Fruit fly (Drosophila melanogaster): ENCODE measurements around the gene CG13722.

The CG13722 gene

DNA sequence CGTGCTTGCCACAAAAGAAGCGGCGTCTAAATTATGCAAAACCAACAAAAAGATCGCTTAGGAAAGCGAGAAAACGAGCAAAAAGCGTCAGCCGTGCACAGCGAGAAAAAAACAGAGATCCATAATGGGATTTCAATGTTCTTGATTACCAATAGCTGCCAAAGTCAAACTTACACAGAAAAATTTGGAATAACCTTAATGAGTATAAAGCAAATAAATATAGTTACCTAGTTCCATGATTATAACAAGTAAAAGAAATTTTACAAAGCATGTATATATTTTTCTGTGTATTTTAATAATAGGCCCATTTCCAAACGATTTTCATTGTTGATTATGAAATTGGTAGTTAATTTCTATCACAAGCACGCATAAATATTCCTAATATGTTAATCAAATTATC, 43.2 kb upstream of the CG13722 start (continued):
- TF ChIP-seq CG6689 (GFP tag; IDR thresholded peaks at IDR 0.05) (peak; percentile 38; the same call in 1 of the 2 replicates), zen (tag; optimal IDR thresholded peaks at IDR 0.05) (no peak), Myb (GFP tag; optimal IDR thresholded peaks at IDR 0.05) (no peak), CG16779 (GFP tag; IDR thresholded peaks at IDR 0.05) (no peak), CG2199 (GFP tag; IDR thresholded peaks at IDR 0.05) (no peak), CG43689 (GFP tag; IDR thresholded peaks at IDR 0.05) (no peak), Bgb (GFP tag; IDR thresholded peaks at IDR 0.05; ENCODE audit: partially characterized antibody) (no peak), CG3847 (GFP tag; IDR thresholded peaks at IDR 0.05) (no peak), Ptx1 (GFP tag; IDR thresholded peaks at IDR 0.05) (peak; percentile 61), luna (GFP tag; optimal IDR thresholded peaks at IDR 0.05) (no peak), ato (GFP tag; IDR thresholded peaks at IDR 0.05; ENCODE audit: partially characterized antibody) (no peak), yki (optimal IDR thresholded peaks at IDR 0.05) (no peak), HmgZ (tag; optimal IDR thresholded peaks at IDR 0.05) (no peak), cwo (GFP tag; optimal IDR thresholded peaks at IDR 0.05) (no peak), Nf-YB (GFP tag; optimal IDR thresholded peaks at IDR 0.05) (no peak), tin (GFP tag; optimal IDR thresholded peaks at IDR 0.05) (peak; percentile 20), fd102C (GFP tag; optimal IDR thresholded peaks at IDR 0.05) (no peak), Dbx (GFP tag; IDR thresholded peaks at IDR 0.05) (no peak), CG6272 (GFP tag; IDR thresholded peaks at IDR 0.05) (no peak), bab2 (GFP tag; optimal IDR thresholded peaks at IDR 0.05) (peak; percentile 23), wdn (GFP tag; IDR thresholded peaks at IDR 0.05) (no peak), CG15269 (tag; optimal IDR thresholded peaks at IDR 0.05) (peak; percentile 53), CG14050 (GFP tag; IDR thresholded peaks at IDR 0.05) (peak; percentile 25; the same call in 1 of the 3 replicates), br (optimal IDR thresholded peaks at IDR 0.05) (no peak), CG30403 (GFP tag; optimal IDR thresholded peaks at IDR 0.05) (peak; percentile 22), CG6854 (GFP tag; optimal IDR thresholded peaks at IDR 0.05) (no peak), sug (tag; optimal IDR thresholded peaks at IDR 0.05) (no peak), CG18262 (tag; optimal IDR thresholded peaks at IDR 0.05) (peak; percentile 56), Nf-YC (tag; optimal IDR thresholded peaks at IDR 0.05) (no peak), trh (GFP tag; optimal IDR thresholded peaks at IDR 0.05) (no peak), CG10654 (GFP tag; optimal IDR thresholded peaks at IDR 0.05) (no peak), vnd (GFP tag; IDR thresholded peaks at IDR 0.05; ENCODE audit: partially characterized antibody) (no peak), CG10366 (GFP tag; IDR thresholded peaks at IDR 0.05) (peak; percentile 40), hth (optimal IDR thresholded peaks at IDR 0.05) (no peak), dmrt11E (tag; optimal IDR thresholded peaks at IDR 0.05) (no peak), Camta (GFP tag; optimal IDR thresholded peaks at IDR 0.05) (no peak), gsb-n (tag; optimal IDR thresholded peaks at IDR 0.05) (no peak), CG3726 (GFP tag; IDR thresholded peaks at IDR 0.05) (no peak), CG14710 (tag; optimal IDR thresholded peaks at IDR 0.05) (peak; percentile 23), crol (GFP tag; IDR thresholded peaks at IDR 0.05) (no peak), CG17912 (GFP tag; optimal IDR thresholded peaks at IDR 0.05) (no peak), Drgx (GFP tag; IDR thresholded peaks at IDR 0.05) (no peak), CG7745 (tag; optimal IDR thresholded peaks at IDR 0.05) (no peak), CG16813 (GFP tag; IDR thresholded peaks at IDR 0.05; ENCODE audit: partially characterized antibody) (no peak), odd (GFP tag; optimal IDR thresholded peaks at IDR 0.05) (no peak), bowl (GFP tag; IDR thresholded peaks at IDR 0.05) (no peak), Ravus (GFP tag; IDR thresholded peaks at IDR 0.05) (no peak), CG12769 (tag; optimal IDR thresholded peaks at IDR 0.05) (no peak), toy (GFP tag; IDR thresholded peaks at IDR 0.05) (no peak), Jarid2 (GFP tag; optimal IDR thresholded peaks at IDR 0.05) (no peak), sisA (GFP tag; IDR thresholded peaks at IDR 0.05) (no peak; the same call in 1 of the 2 replicates), sqz (GFP tag; optimal IDR thresholded peaks at IDR 0.05) (no peak), zf30C (GFP tag; optimal IDR thresholded peaks at IDR 0.05) (no peak)
